Fruit fly (Drosophila melanogaster) whole organism, embryonic: Measurements from ENCODE around the gene CG3841.
A peak's percentile ranks its signal among the peaks of the same experiment; 100 is the strongest.

Source experiments
- Adf1 ChIP-seq: fragments of 200-800 bp; sonication (Bioruptor generic); IDR thresholded peaks from 2 replicates; pipeline ENCODE4 v1.3.6; 2022; ENCODE audit warnings: missing biosample characterization, missing genetic modification characterization
- CG10321 ChIP-seq: fragments of 200-800 bp; sonication (Bioruptor generic); IDR thresholded peaks from 2 replicates; pipeline ENCODE4 v1.3.6; 2022; ENCODE audit warnings: missing biosample characterization, missing genetic modification characterization
- CG11695 ChIP-seq: fragments of 200-800 bp; sonication (Bioruptor generic); IDR thresholded peaks from 3 replicates; pipeline ENCODE4 v1.3.6; 2022; ENCODE audit warnings: missing biosample characterization, missing genetic modification characterization
- CG12236 ChIP-seq: fragments of 200-800 bp; sonication (Bioruptor generic); optimal IDR thresholded peaks from 2 replicates; lab custom pipeline; 2016; ENCODE audit warnings: missing biosample characterization, missing genetic modification characterization
- CG12769 ChIP-seq: fragments of 200-800 bp; sonication (Bioruptor generic); optimal IDR thresholded peaks from 2 replicates; lab custom pipeline; 2019; ENCODE audit warnings: missing biosample characterization, mild to moderate bottlenecking, missing genetic modification characterization, moderate library complexity
- CG14441 ChIP-seq: fragments of 200-800 bp; sonication (Bioruptor generic); IDR thresholded peaks from 2 replicates; pipeline ENCODE4 v1.3.6; 2022; ENCODE audit warnings: missing biosample characterization, missing genetic modification characterization
- CG30020 ChIP-seq: fragments of 200-800 bp; optimal IDR thresholded peaks from 2 replicates; lab custom pipeline; 2019; ENCODE audit warnings: missing biosample characterization, mild to moderate bottlenecking, missing genetic modification characterization, moderate library complexity
- CG6791 ChIP-seq: fragments of 200-800 bp; sonication (Bioruptor generic); IDR thresholded peaks from 3 replicates; pipeline ENCODE4 v1.3.6; 2022; ENCODE audit warnings: missing biosample characterization, missing genetic modification characterization; ENCODE audit not compliant: partially characterized antibody
- CG7745 ChIP-seq: fragments of 200-800 bp; sonication (Bioruptor generic); optimal IDR thresholded peaks from 2 replicates; lab custom pipeline; 2018; ENCODE audit warnings: missing biosample characterization, mild to moderate bottlenecking, missing genetic modification characterization, moderate library complexity
- CG8924 ChIP-seq: fragments of 200-800 bp; optimal IDR thresholded peaks from 3 replicates; lab custom pipeline; 2019; ENCODE audit warnings: missing biosample characterization, mild to moderate bottlenecking, missing genetic modification characterization, moderate library complexity
- CG9727 ChIP-seq: fragments of 200-800 bp; sonication (Bioruptor generic); optimal IDR thresholded peaks from 3 replicates; lab custom pipeline; 2017; ENCODE audit warnings: missing biosample characterization, mild to moderate bottlenecking, missing genetic modification characterization
- CG9797 ChIP-seq: fragments of 200-800 bp; sonication (Bioruptor generic); optimal IDR thresholded peaks from 3 replicates; lab custom pipeline; 2018; ENCODE audit warnings: missing biosample characterization, mild to moderate bottlenecking, missing genetic modification characterization
- CHES-1-like ChIP-seq: fragments of 200-800 bp; sonication (Bioruptor generic); optimal IDR thresholded peaks from 2 replicates; lab custom pipeline; 2016; ENCODE audit warnings: missing biosample characterization, missing genetic modification characterization
- Chrac-16 ChIP-seq: fragments of 200-800 bp; sonication (Bioruptor generic); optimal IDR thresholded peaks from 3 replicates; lab custom pipeline; 2016; ENCODE audit warnings: missing biosample characterization, missing genetic modification characterization
- Gug ChIP-seq: fragments of 200-800 bp; sonication (Bioruptor generic); IDR thresholded peaks from 4 replicates; pipeline ENCODE4 v1.3.6; 2022; ENCODE audit warnings: missing biosample characterization, missing genetic modification characterization
- Hr78 ChIP-seq, 2 experiments: fragments of 200-800 bp in 1 of 2; fragments of >200 bp in 1 of 2; sonication (Bioruptor generic) in 1 of 2; optimal IDR thresholded peaks; 2 replicates each; lab custom pipeline; 2017 to 2019; ENCODE audit warnings: missing biosample characterization in 2 of 2, missing genetic modification characterization in 2 of 2, mild to moderate bottlenecking in 1 of 2, moderate library complexity in 1 of 2
- Mes4 ChIP-seq: fragments of 200-800 bp; sonication (Bioruptor generic); optimal IDR thresholded peaks from 2 replicates; lab custom pipeline; 2016; ENCODE audit warnings: missing biosample characterization, missing genetic modification characterization
- Ptx1 ChIP-seq: fragments of 200-800 bp; sonication (Bioruptor generic); IDR thresholded peaks from 2 replicates; pipeline ENCODE4 v1.3.6; 2022; ENCODE audit warnings: missing biosample characterization, missing genetic modification characterization
- Sin3A ChIP-seq: fragments of >200 bp; optimal IDR thresholded peaks from 2 replicates; lab custom pipeline; 2018
- Sox100B ChIP-seq: fragments of 200-800 bp; sonication (Bioruptor generic); optimal IDR thresholded peaks from 3 replicates; lab custom pipeline; 2018; ENCODE audit warnings: missing biosample characterization, mild to moderate bottlenecking, missing genetic modification characterization
- TFAM ChIP-seq: fragments of 200-800 bp; sonication (Bioruptor generic); optimal IDR thresholded peaks from 2 replicates; lab custom pipeline; 2017; ENCODE audit warnings: missing biosample characterization, missing genetic modification characterization, inconsistent platforms
- ap ChIP-seq: fragments of 200-800 bp; sonication (Bioruptor generic); IDR thresholded peaks from 2 replicates; pipeline ENCODE4 v1.3.6; 2022; ENCODE audit warnings: missing biosample characterization, missing genetic modification characterization
- ara ChIP-seq: fragments of 200-800 bp; sonication (Bioruptor generic); IDR thresholded peaks from 2 replicates; pipeline ENCODE4 v1.3.6; 2022; ENCODE audit warnings: missing biosample characterization, missing genetic modification characterization
- cas ChIP-seq: fragments of 200-800 bp; sonication (Bioruptor generic); IDR thresholded peaks from 2 replicates; pipeline ENCODE4 v1.3.6; 2022; ENCODE audit warnings: missing biosample characterization, missing genetic modification characterization
- chif ChIP-seq, 2 experiments: fragments of 200-800 bp; sonication (Bioruptor generic); optimal IDR thresholded peaks; 3 replicates each; lab custom pipeline; 2016; ENCODE audit warnings: missing biosample characterization in 2 of 2, missing genetic modification characterization in 2 of 2
- dan ChIP-seq: fragments of 200-800 bp; sonication (Bioruptor generic); IDR thresholded peaks from 2 replicates; pipeline ENCODE4 v1.3.6; 2022; ENCODE audit warnings: missing biosample characterization, missing genetic modification characterization
- dm ChIP-seq: fragments of 200-800 bp; sonication (Bioruptor generic); optimal IDR thresholded peaks from 3 replicates; lab custom pipeline; 2016; ENCODE audit warnings: missing biosample characterization, missing genetic modification characterization
- ems ChIP-seq: fragments of 200-800 bp; sonication (Bioruptor generic); optimal IDR thresholded peaks from 3 replicates; lab custom pipeline; 2016; ENCODE audit warnings: missing biosample characterization, missing genetic modification characterization
- exex ChIP-seq: fragments of 200-800 bp; sonication (Bioruptor generic); optimal IDR thresholded peaks from 4 replicates; lab custom pipeline; 2018; ENCODE audit warnings: missing biosample characterization, mild to moderate bottlenecking, missing genetic modification characterization, moderate library complexity
- hb ChIP-seq: fragments of 200-800 bp; sonication (Bioruptor generic); IDR thresholded peaks from 3 replicates; pipeline ENCODE4 v1.3.6; 2022; ENCODE audit warnings: missing biosample characterization, missing genetic modification characterization; ENCODE audit not compliant: partially characterized antibody
- hbn ChIP-seq: fragments of 200-800 bp; sonication (Bioruptor generic); IDR thresholded peaks from 2 replicates; pipeline ENCODE4 v1.3.6; 2022; ENCODE audit warnings: missing biosample characterization, missing genetic modification characterization; ENCODE audit not compliant: partially characterized antibody
- jing ChIP-seq: fragments of 200-800 bp; sonication (Bioruptor generic); optimal IDR thresholded peaks from 2 replicates; lab custom pipeline; 2018; ENCODE audit warnings: missing biosample characterization, mild to moderate bottlenecking, missing genetic modification characterization
- kah ChIP-seq: fragments of 200-800 bp; sonication (Bioruptor generic); optimal IDR thresholded peaks from 2 replicates; lab custom pipeline; 2018; ENCODE audit warnings: missing biosample characterization, mild to moderate bottlenecking, missing genetic modification characterization
- kay ChIP-seq: fragments of 200-800 bp; sonication (Bioruptor generic); optimal IDR thresholded peaks from 2 replicates; lab custom pipeline; 2016; ENCODE audit warnings: missing biosample characterization, missing genetic modification characterization
- lola ChIP-seq, 3 experiments: fragments of >200 bp in 2 of 3; fragments of 200-800 bp in 1 of 3; sonication (Bioruptor generic) in 1 of 3; optimal IDR thresholded peaks; 2 replicates each; lab custom pipeline; 2017 to 2019; ENCODE audit warnings: missing biosample characterization in 3 of 3, missing genetic modification characterization in 3 of 3, mild to moderate bottlenecking in 1 of 3, moderate library complexity in 1 of 3
- nmo ChIP-seq: fragments of 200-800 bp; sonication (Bioruptor generic); optimal IDR thresholded peaks from 2 replicates; lab custom pipeline; 2018; ENCODE audit warnings: missing biosample characterization, mild to moderate bottlenecking, missing genetic modification characterization, moderate library complexity
- nom ChIP-seq: fragments of 200-800 bp; sonication (Bioruptor generic); optimal IDR thresholded peaks from 2 replicates; lab custom pipeline; 2017; ENCODE audit warnings: missing biosample characterization, missing genetic modification characterization, mild to moderate bottlenecking, moderate library complexity, missing genetic modification reagents
- org-1 ChIP-seq: fragments of 200-800 bp; sonication (Bioruptor generic); optimal IDR thresholded peaks from 2 replicates; lab custom pipeline; 2017; ENCODE audit warnings: missing biosample characterization, missing genetic modification characterization
- otp ChIP-seq: fragments of 200-800 bp; sonication (Bioruptor generic); IDR thresholded peaks from 3 replicates; pipeline ENCODE4, ENCODE4 v1.3.6; 2022; ENCODE audit warnings: missing biosample characterization, missing genetic modification characterization
- pnt ChIP-seq: fragments of 200-800 bp; sonication (Bioruptor generic); optimal IDR thresholded peaks from 3 replicates; lab custom pipeline; 2016; ENCODE audit warnings: missing biosample characterization, missing genetic modification characterization
- scrt ChIP-seq: fragments of 200-800 bp; sonication (Bioruptor generic); optimal IDR thresholded peaks from 2 replicates; lab custom pipeline; 2018; ENCODE audit warnings: missing biosample characterization, mild to moderate bottlenecking, missing genetic modification characterization, moderate library complexity
- sim ChIP-seq: fragments of 200-800 bp; sonication (Bioruptor generic); IDR thresholded peaks from 2 replicates; pipeline ENCODE4 v1.3.6; 2022; ENCODE audit warnings: missing biosample characterization, missing genetic modification characterization
- slou ChIP-seq: fragments of 200-800 bp; sonication (Bioruptor generic); optimal IDR thresholded peaks from 3 replicates; lab custom pipeline; 2016; ENCODE audit warnings: missing biosample characterization, missing genetic modification characterization
- sqz ChIP-seq: fragments of 200-800 bp; sonication (Bioruptor generic); optimal IDR thresholded peaks from 3 replicates; lab custom pipeline; 2018; ENCODE audit warnings: missing biosample characterization, mild to moderate bottlenecking, missing genetic modification characterization
- stwl ChIP-seq: fragments of 200-800 bp; sonication (Bioruptor generic); optimal IDR thresholded peaks from 3 replicates; lab custom pipeline; 2018; ENCODE audit warnings: missing biosample characterization, mild to moderate bottlenecking, missing genetic modification characterization, moderate library complexity
- trh ChIP-seq: fragments of 200-800 bp; sonication (Bioruptor generic); optimal IDR thresholded peaks from 2 replicates; lab custom pipeline; 2016; ENCODE audit warnings: missing biosample characterization, missing genetic modification characterization
- vvl ChIP-seq: fragments of 200-800 bp; sonication (Bioruptor generic); IDR thresholded peaks from 2 replicates; pipeline ENCODE4 v1.3.6; 2022; ENCODE audit warnings: missing biosample characterization, missing genetic modification characterization
- zen ChIP-seq: fragments of 200-800 bp; sonication (Bioruptor generic); optimal IDR thresholded peaks from 3 replicates; lab custom pipeline; 2018; ENCODE audit warnings: missing biosample characterization, mild to moderate bottlenecking, missing genetic modification characterization, moderate library complexity
- zf30C ChIP-seq: fragments of 200-800 bp; sonication (Bioruptor generic); optimal IDR thresholded peaks from 3 replicates; lab custom pipeline; 2018; ENCODE audit warnings: missing biosample characterization, mild to moderate bottlenecking, missing genetic modification characterization
- zfh2 ChIP-seq: fragments of 200-800 bp; sonication (Bioruptor generic); optimal IDR thresholded peaks from 2 replicates; lab custom pipeline; 2016; ENCODE audit warnings: missing biosample characterization, missing genetic modification characterization

The CG3841 gene

DNA sequence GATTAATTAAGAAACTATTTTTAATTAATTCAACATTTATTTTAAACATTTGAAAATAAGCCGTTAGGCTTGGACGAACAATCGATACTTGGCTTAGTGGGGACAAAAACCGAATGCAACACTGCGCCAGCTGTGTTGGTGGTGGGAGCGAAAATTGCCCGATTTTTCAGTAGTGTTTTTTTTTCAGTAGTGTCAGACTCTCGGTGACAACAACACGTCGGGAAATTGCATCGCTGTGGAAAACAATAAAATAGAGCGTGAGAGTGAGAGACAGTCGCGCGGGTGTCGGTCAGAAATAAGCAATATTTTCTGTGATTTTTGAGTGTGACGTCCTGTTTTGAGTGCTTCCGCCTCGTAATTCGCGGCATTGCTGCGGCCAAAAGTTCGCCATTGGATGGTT is 27.4 kb downstream of the CG3841 start (continued):
- TF ChIP-seq cas (GFP tag; lab: Robert Waterston, UW) (0 out of 2 replicates have a peak, but pooled peaks have one; percentile 38), dan (no peak), Sox100B (no peak), Hr78 (GFP tag; optimal IDR thresholded peaks at IDR 0.05; lab: Kevin White, UChicago) (no peak), zfh2 (peak; percentile 75), CG9797 (GFP tag; lab: Kevin White, UChicago) (peak; percentile 26), CG11695 (GFP tag; lab: Robert Waterston, UW) (peak; percentile 31; the same call in 1 of the 3 replicates), CG30020 (no peak), org-1 (no peak), Mes4 (GFP tag; lab: Kevin White, UChicago) (peak; percentile 42), Gug (GFP tag; lab: Robert Waterston, UW) (peak; percentile 37; the same call in 2 of the 4 replicates), hb (GFP tag; lab: Robert Waterston, UW) (peak; percentile 60; the same call in 1 of the 3 replicates), Sin3A (peak; percentile 26), lola (GFP tag; optimal IDR thresholded peaks at IDR 0.05; lab: Kevin White, UChicago) (no peak), sqz (GFP tag; lab: Kevin White, UChicago) (peak; percentile 83), kay (GFP tag; lab: Kevin White, UChicago) (no peak), CG14441 (GFP tag; lab: Robert Waterston, UW) (peak; percentile 16; the same call in 1 of the 2 replicates), ems (GFP tag; lab: Kevin White, UChicago) (peak; percentile 25), exex (no peak), ara (GFP tag; lab: Robert Waterston, UW) (peak; percentile 52; the same call in 1 of the 2 replicates), Chrac-16 (peak; percentile 59), TFAM (GFP tag; lab: Kevin White, UChicago) (no peak), CG8924 (tag; lab: Kevin White, UChicago) (peak; percentile 19), nom (peak; percentile 49), CG12236 (GFP tag; lab: Kevin White, UChicago) (no peak), nmo (GFP tag; lab: Kevin White, UChicago) (peak; percentile 9), CG12769 (tag; lab: Kevin White, UChicago) (peak; percentile 80), slou (GFP tag; lab: Kevin White, UChicago) (no peak), pnt (peak; percentile 14), Adf1 (GFP tag; lab: Robert Waterston, UW) (peak; percentile 45; the same call in 1 of the 2 replicates), jing (GFP tag; lab: Kevin White, UChicago) (no peak), CHES-1-like (GFP tag; lab: Kevin White, UChicago) (peak; percentile 39), otp (GFP tag; lab: Robert Waterston, UW) (peak; percentile 52; the same call in 2 of the 3 replicates), scrt (GFP tag; lab: Kevin White, UChicago) (no peak), Ptx1 (GFP tag; lab: Robert Waterston, UW) (peak; percentile 29; the same call in 1 of the 2 replicates), CG10321 (GFP tag; lab: Robert Waterston, UW) (no peak), CG6791 (GFP tag; lab: Robert Waterston, UW) (peak; percentile 76), chif (GFP tag; optimal IDR thresholded peaks at IDR 0.05; lab: Kevin White, UChicago) (peak in 1 of 2 experiments; percentile 68), stwl (tag; lab: Kevin White, UChicago) (peak; percentile 71), CG7745 (tag; lab: Kevin White, UChicago) (peak; percentile 47), zf30C (GFP tag; lab: Kevin White, UChicago) (peak; percentile 83), vvl (GFP tag; lab: Robert Waterston, UW) (peak; percentile 86), trh (no peak), kah (GFP tag; lab: Kevin White, UChicago) (no peak), zen (tag; lab: Kevin White, UChicago) (peak; percentile 6), hbn (GFP tag; lab: Robert Waterston, UW) (peak; percentile 16; the same call in 1 of the 2 replicates), sim (GFP tag; lab: Robert Waterston, UW) (no peak), ap (GFP tag; lab: Robert Waterston, UW) (no peak), CG9727 (GFP tag; lab: Kevin White, UChicago) (peak; percentile 16), dm (GFP tag; lab: Kevin White, UChicago) (peak; percentile 58)
